Worm (Caenorhabditis elegans) whole organism, L2 larva: Measurements from ENCODE around the gene Y38F1A.1.

ENCODE experiments used
- ama-1 ChIP-seq: fragments of 150-350 bp; optimal IDR thresholded peaks from 2 replicates; lab custom pipeline; 2018; ENCODE audit warnings: inconsistent platforms
- nhr-77 ChIP-seq: fragments of 150-350 bp; optimal IDR thresholded peaks from 2 replicates; lab custom pipeline; 2014; ENCODE audit warnings: missing biosample characterization, missing genetic modification characterization
- skn-1 ChIP-seq: sonication (generic microtip); optimal IDR thresholded peaks from 2 replicates; lab custom pipeline; 2017; ENCODE audit warnings: missing biosample characterization, missing genetic modification characterization
- unc-62 ChIP-seq: fragments of 150-350 bp; optimal IDR thresholded peaks from 2 replicates; lab custom pipeline; 2014; ENCODE audit warnings: missing biosample characterization, missing genetic modification reagents, missing genetic modification characterization
- zag-1 ChIP-seq: fragments of 150-350 bp; optimal IDR thresholded peaks from 2 replicates; lab custom pipeline; 2014; ENCODE audit warnings: missing biosample characterization, missing genetic modification characterization

DNA sequence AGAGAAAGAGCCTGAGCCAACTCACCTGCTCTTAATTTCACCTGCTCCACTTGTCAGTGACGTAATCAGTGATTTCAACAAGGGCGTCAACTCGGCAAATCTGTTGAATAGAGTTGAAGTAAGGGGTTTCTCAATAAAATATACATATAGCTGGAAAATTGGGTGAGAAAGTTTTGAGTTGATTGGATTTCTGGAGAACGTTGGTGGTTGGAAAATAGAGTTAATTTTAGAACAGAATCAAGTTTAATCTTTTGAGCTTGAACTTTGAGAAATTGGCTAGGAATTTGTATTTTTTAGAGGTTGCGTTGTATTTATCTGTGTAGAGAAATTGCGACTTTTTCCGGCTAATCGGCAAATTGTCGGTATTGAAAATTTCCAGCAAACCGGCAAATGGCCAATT, 15.1 kb upstream of the Y38F1A.1 start, which contains the start of gene Y38F1A.4:
- TF ChIP-seq ama-1 (lab: Kevin White, UChicago) (no peak), zag-1 (tag; lab: Kevin White, UChicago) (no peak), skn-1 (tag; lab: Kevin White, UChicago) (no peak), nhr-77 (tag; lab: Kevin White, UChicago) (no peak), unc-62 (no peak)
